Fruit fly (Drosophila melanogaster) Kc167 (cell line): ENCODE data around the gene RpL35.

Experiments
- Sin3A ChIP-seq: fragments of >200 bp; optimal IDR thresholded peaks from 2 replicates; lab custom pipeline; 2018; ENCODE audit warnings: missing external identifiers
- h ChIP-seq: fragments of >200 bp; optimal IDR thresholded peaks from 3 replicates; lab custom pipeline; 2018; ENCODE audit warnings: missing external identifiers
- psq ChIP-seq: fragments of >200 bp; optimal IDR thresholded peaks from 2 replicates; lab custom pipeline; 2017; ENCODE audit warnings: missing external identifiers

- TF ChIP-seq psq (lab: Kevin White, UChicago) (no peak), h (no peak), Sin3A (no peak)
These were observed 33.7 kb downstream of the RpL35 start for dm6 chrX:5705899-5706312.
